Fruit fly (Drosophila melanogaster) whole organism, prepupa: ENCODE results near the gene CG18585.

ENCODE experiments used
- CG3919 ChIP-seq: fragments of 200-800 bp; sonication (Bioruptor generic); optimal IDR thresholded peaks from 3 replicates; lab custom pipeline; 2016; ENCODE audit warnings: missing biosample characterization, missing genetic modification characterization
- Gug ChIP-seq: fragments of 200-800 bp; sonication (Bioruptor generic); IDR thresholded peaks from 2 replicates; pipeline ENCODE4 v1.3.6; 2022; ENCODE audit warnings: missing biosample characterization, missing genetic modification characterization
- Hr39 ChIP-seq: fragments of 200-800 bp; sonication (Bioruptor generic); optimal IDR thresholded peaks from 2 replicates; lab custom pipeline; 2016; ENCODE audit warnings: missing biosample characterization, missing genetic modification characterization
- Sox15 ChIP-seq: fragments of 200-800 bp; sonication (Bioruptor generic); optimal IDR thresholded peaks from 3 replicates; lab custom pipeline; 2016; ENCODE audit warnings: missing biosample characterization, missing genetic modification characterization
- esn ChIP-seq: fragments of 200-800 bp; sonication (Bioruptor generic); optimal IDR thresholded peaks from 2 replicates; lab custom pipeline; 2016; ENCODE audit warnings: missing biosample characterization, mild to moderate bottlenecking, missing genetic modification characterization, moderate library complexity
- salr ChIP-seq, 2 experiments: fragments of 200-800 bp; sonication (Bioruptor generic); optimal IDR thresholded peaks; 3 replicates each; lab custom pipeline; 2016 to 2018; ENCODE audit warnings: missing biosample characterization in 2 of 2, missing genetic modification characterization in 2 of 2, mild to moderate bottlenecking in 1 of 2
- ss ChIP-seq, 2 experiments: fragments of 200-800 bp; sonication (Bioruptor generic); optimal IDR thresholded peaks; 2 replicates in 1 of 2; 3 replicates in 1 of 2; lab custom pipeline; 2017 to 2018; ENCODE audit warnings: mild to moderate bottlenecking in 2 of 2, missing biosample characterization in 2 of 2, missing genetic modification characterization in 2 of 2, moderate library complexity in 1 of 2

DNA sequence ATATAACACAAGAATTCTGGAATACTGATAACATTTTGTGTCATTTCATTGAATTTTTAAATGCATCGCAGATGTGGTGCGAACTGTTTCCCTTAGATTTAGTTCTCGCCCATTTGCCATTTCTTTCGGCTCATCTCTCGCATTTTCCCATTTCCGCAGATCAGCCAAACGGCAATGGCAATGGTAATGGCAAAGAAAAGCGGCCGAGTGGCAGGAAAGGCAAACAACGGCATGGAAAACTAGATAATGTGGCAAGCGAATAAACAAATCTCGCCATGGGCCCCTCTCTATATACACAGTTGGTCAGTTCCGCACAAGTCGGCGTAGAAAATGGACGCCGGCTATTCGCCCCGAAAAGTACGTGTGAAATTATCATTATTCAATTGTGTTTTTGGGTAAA is 25.1 kb downstream of the CG18585 start, which contains the start of gene Myo28B1:
- no peak for TF ChIP-seq Hr39
- no peak for TF ChIP-seq Gug (GFP tag; lab: Robert Waterston, UW)
- no peak for TF ChIP-seq CG3919
- TF ChIP-seq ss (GFP tag; optimal IDR thresholded peaks at IDR 0.05; lab: Kevin White, UChicago) = no peak
- no peak for TF ChIP-seq Sox15
- no peak for TF ChIP-seq esn (GFP tag; lab: Kevin White, UChicago)
- TF ChIP-seq salr (GFP tag; optimal IDR thresholded peaks at IDR 0.05; lab: Kevin White, UChicago) = no peak
